Fruit fly (Drosophila melanogaster) S2 (cell line): ENCODE results near the gene Sry-beta.

Experiments
- CG8478 ChIP-seq: fragments of >200 bp; optimal IDR thresholded peaks from 2 replicates; lab custom pipeline; 2018
- CTCF ChIP-seq, 2 experiments: fragments of >200 bp; optimal IDR thresholded peaks; 2 replicates each; lab custom pipeline; 2018

- TF ChIP-seq CG8478 (lab: Kevin White, UChicago) (no peak), CTCF (optimal IDR thresholded peaks at IDR 0.05; lab: Kevin White, UChicago) (no peak)
Measured at dm6 chr3R:30036609-30037008, 2.9 kb upstream of the Sry-beta start, which contains the start of gene ZIPIC.
